Worm (Caenorhabditis elegans) whole organism, mixed stage, embryonic: ENCODE measurements around the gene Y44A6D.5.

Experiments
- M03D4.4 ChIP-seq: sonication (generic microtip); optimal IDR thresholded peaks from 2 replicates; lab custom pipeline; 2017; ENCODE audit warnings: mild to moderate bottlenecking, missing genetic modification characterization, missing compliant biosample characterization
- bed-3 ChIP-seq: fragments of 200-800 bp; sonication (Bioruptor generic); optimal IDR thresholded peaks from 3 replicates; lab custom pipeline; 2018; ENCODE audit warnings: mild to moderate bottlenecking, missing genetic modification characterization, moderate library complexity, missing compliant biosample characterization
- blmp-1 ChIP-seq: fragments of 150-350 bp; optimal IDR thresholded peaks from 2 replicates; lab custom pipeline; 2014; ENCODE audit warnings: missing biosample characterization, missing genetic modification characterization
- ceh-39 ChIP-seq: fragments of 150-350 bp; optimal IDR thresholded peaks from 2 replicates; lab custom pipeline; 2014; ENCODE audit warnings: missing biosample characterization, missing genetic modification characterization
- ceh-43 ChIP-seq: fragments of 200-800 bp; sonication (Bioruptor generic); optimal IDR thresholded peaks from 2 replicates; lab custom pipeline; 2018; ENCODE audit warnings: mild to moderate bottlenecking, missing genetic modification characterization, moderate library complexity, missing compliant biosample characterization
- ceh-83 ChIP-seq: fragments of 200-800 bp; sonication (Bioruptor generic); optimal IDR thresholded peaks from 2 replicates; lab custom pipeline; 2018; ENCODE audit warnings: mild to moderate bottlenecking, missing genetic modification characterization, missing compliant biosample characterization
- ces-1 ChIP-seq: fragments of 150-350 bp; optimal IDR thresholded peaks from 2 replicates; lab custom pipeline; 2014; ENCODE audit warnings: missing biosample characterization, missing genetic modification reagents, missing genetic modification characterization
- cnd-1 ChIP-seq: fragments of 200-800 bp; sonication (Bioruptor generic); optimal IDR thresholded peaks from 2 replicates; lab custom pipeline; 2018; ENCODE audit warnings: mild to moderate bottlenecking, missing genetic modification characterization, missing compliant biosample characterization
- drap-1 ChIP-seq: fragments of 200-800 bp; sonication (Bioruptor generic); optimal IDR thresholded peaks from 3 replicates; lab custom pipeline; 2018; ENCODE audit warnings: mild to moderate bottlenecking, missing genetic modification characterization, missing compliant biosample characterization
- flh-1 ChIP-seq: fragments of 200-800 bp; sonication (Bioruptor generic); optimal IDR thresholded peaks from 2 replicates; lab custom pipeline; 2018; ENCODE audit warnings: mild to moderate bottlenecking, missing genetic modification characterization, moderate library complexity, missing compliant biosample characterization
- ham-2 ChIP-seq: fragments of 200-800 bp; sonication (Bioruptor generic); optimal IDR thresholded peaks from 2 replicates; lab custom pipeline; 2018; ENCODE audit warnings: mild to moderate bottlenecking, missing genetic modification characterization, missing compliant biosample characterization
- hlh-1 ChIP-seq: fragments of 150-350 bp; optimal IDR thresholded peaks from 2 replicates; lab custom pipeline; 2014; ENCODE audit warnings: missing biosample characterization, missing genetic modification reagents, missing genetic modification characterization
- lin-13 ChIP-seq: fragments of 150-350 bp; optimal IDR thresholded peaks from 2 replicates; lab custom pipeline; 2014; ENCODE audit warnings: missing biosample characterization, missing genetic modification characterization
- lsy-2 ChIP-seq: fragments of 150-350 bp; optimal IDR thresholded peaks from 2 replicates; lab custom pipeline; 2014; ENCODE audit warnings: missing biosample characterization, missing genetic modification characterization
- mab-5 ChIP-seq: fragments of 150-350 bp; optimal IDR thresholded peaks from 2 replicates; lab custom pipeline; 2014; ENCODE audit warnings: missing biosample characterization, missing genetic modification characterization
- mep-1 ChIP-seq: fragments of 150-350 bp; optimal IDR thresholded peaks from 2 replicates; lab custom pipeline; 2017; ENCODE audit warnings: missing biosample characterization, missing genetic modification reagents, missing genetic modification characterization, inconsistent platforms
- mls-2 ChIP-seq: sonication (generic microtip); optimal IDR thresholded peaks from 2 replicates; lab custom pipeline; 2016; ENCODE audit warnings: mild to moderate bottlenecking, missing genetic modification characterization, moderate library complexity, missing compliant biosample characterization
- nhr-12 ChIP-seq: fragments of 150-350 bp; optimal IDR thresholded peaks from 2 replicates; lab custom pipeline; 2014; ENCODE audit warnings: missing biosample characterization, missing genetic modification characterization
- nhr-2 ChIP-seq: fragments of 150-350 bp; optimal IDR thresholded peaks from 2 replicates; lab custom pipeline; 2014; ENCODE audit warnings: missing biosample characterization, missing genetic modification characterization
- nhr-237 ChIP-seq: fragments of 150-350 bp; optimal IDR thresholded peaks from 2 replicates; lab custom pipeline; 2014; ENCODE audit warnings: missing biosample characterization, missing genetic modification characterization
- nhr-76 ChIP-seq: sonication (generic microtip); optimal IDR thresholded peaks from 2 replicates; lab custom pipeline; 2017; ENCODE audit warnings: missing biosample characterization, missing genetic modification characterization
- pha-4 ChIP-seq: fragments of 150-350 bp; optimal IDR thresholded peaks from 2 replicates; lab custom pipeline; 2018; ENCODE audit warnings: missing biosample characterization, missing genetic modification reagents, missing genetic modification characterization
- sem-2 ChIP-seq: fragments of 200-800 bp; sonication (Bioruptor generic); optimal IDR thresholded peaks from 2 replicates; lab custom pipeline; 2018; ENCODE audit warnings: mild to moderate bottlenecking, missing genetic modification characterization, missing compliant biosample characterization
- snpc-4 ChIP-seq: fragments of 150-350 bp; optimal IDR thresholded peaks from 2 replicates; lab custom pipeline; 2014; ENCODE audit warnings: missing biosample characterization, missing genetic modification characterization
- sptf-1 ChIP-seq: sonication (generic microtip); optimal IDR thresholded peaks from 2 replicates; lab custom pipeline; 2017; ENCODE audit warnings: mild to moderate bottlenecking, missing genetic modification characterization, moderate library complexity, missing compliant biosample characterization
- tbx-8 ChIP-seq: fragments of 200-800 bp; sonication (Bioruptor generic); optimal IDR thresholded peaks from 2 replicates; lab custom pipeline; 2018; ENCODE audit warnings: mild to moderate bottlenecking, missing genetic modification characterization, moderate library complexity, missing compliant biosample characterization
- unc-120 ChIP-seq: sonication (generic microtip); optimal IDR thresholded peaks from 2 replicates; lab custom pipeline; 2017; ENCODE audit warnings: missing genetic modification characterization, missing compliant biosample characterization; ENCODE audit not compliant: poor library complexity, severe bottlenecking
- unc-39 ChIP-seq: fragments of 150-350 bp; optimal IDR thresholded peaks from 2 replicates; lab custom pipeline; 2014; ENCODE audit warnings: missing biosample characterization, missing genetic modification characterization
- unc-62 ChIP-seq: fragments of 150-350 bp; optimal IDR thresholded peaks from 2 replicates; lab custom pipeline; 2014; ENCODE audit warnings: missing biosample characterization, missing genetic modification reagents, missing genetic modification characterization
- zip-8 ChIP-seq: fragments of 150-350 bp; optimal IDR thresholded peaks from 2 replicates; lab custom pipeline; 2014; ENCODE audit warnings: missing biosample characterization, missing genetic modification characterization

Y44A6D.5 gene

DNA sequence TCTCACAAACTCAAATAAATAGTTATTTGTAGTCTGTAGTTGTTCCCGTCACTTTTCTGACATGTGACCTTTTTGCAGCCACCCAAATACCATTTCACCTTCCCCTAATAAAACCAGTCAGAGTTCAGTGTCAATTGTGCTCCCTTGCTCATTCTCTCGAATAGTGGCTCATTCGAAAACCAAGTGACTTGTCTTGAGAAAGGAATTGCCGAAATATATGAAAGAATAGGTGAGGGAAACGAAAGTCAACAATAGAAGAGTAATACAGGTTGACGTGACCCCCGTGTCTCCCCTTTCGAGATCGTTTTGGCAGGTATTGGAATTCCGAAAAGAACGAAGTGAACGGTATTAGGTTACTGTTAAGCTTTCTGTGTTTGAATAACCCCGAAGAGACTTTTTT, 39.6 kb downstream of the Y44A6D.5 start:
- TF ChIP-seq snpc-4 (tag; lab: Kevin White, UChicago), result no peak
- TF ChIP-seq ceh-83, result no peak
- no peak for TF ChIP-seq ceh-39 (tag; lab: Kevin White, UChicago)
- no peak for TF ChIP-seq ceh-43
- no peak for TF ChIP-seq lin-13 (tag; lab: Kevin White, UChicago)
- TF ChIP-seq unc-39 (tag; lab: Kevin White, UChicago), result no peak
- TF ChIP-seq lsy-2 (tag; lab: Kevin White, UChicago), result no peak
- TF ChIP-seq hlh-1, result no peak

DNA sequence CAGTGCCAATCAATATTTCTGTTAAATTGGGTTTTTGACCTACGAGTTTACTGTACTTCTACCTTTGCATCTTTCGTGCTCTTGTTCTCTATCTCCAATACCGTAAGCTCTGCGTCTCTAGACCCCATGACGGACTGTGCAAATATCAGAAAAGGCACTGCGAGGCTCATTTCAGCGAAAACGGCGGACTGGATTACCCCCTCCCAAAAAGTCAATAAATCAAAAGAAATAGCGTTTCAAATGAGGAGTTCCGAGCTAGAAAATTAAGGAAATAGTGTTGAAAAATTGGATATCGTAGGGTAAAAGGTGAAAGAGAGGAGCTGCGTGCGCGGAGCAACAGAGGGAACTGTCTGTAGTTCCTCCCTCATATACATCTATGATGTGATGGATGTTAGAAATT, 41.0 kb downstream of the Y44A6D.5 start:
- TF ChIP-seq M03D4.4 (tag; lab: Kevin White, UChicago), result no peak
- peak; percentile 34 for TF ChIP-seq nhr-237 (tag; lab: Kevin White, UChicago)
- no peak for TF ChIP-seq flh-1 (GFP tag; lab: Kevin White, UChicago)
- TF ChIP-seq unc-120 (tag; lab: Kevin White, UChicago), result peak; percentile 28
- no peak for TF ChIP-seq nhr-2 (tag; lab: Kevin White, UChicago)

DNA sequence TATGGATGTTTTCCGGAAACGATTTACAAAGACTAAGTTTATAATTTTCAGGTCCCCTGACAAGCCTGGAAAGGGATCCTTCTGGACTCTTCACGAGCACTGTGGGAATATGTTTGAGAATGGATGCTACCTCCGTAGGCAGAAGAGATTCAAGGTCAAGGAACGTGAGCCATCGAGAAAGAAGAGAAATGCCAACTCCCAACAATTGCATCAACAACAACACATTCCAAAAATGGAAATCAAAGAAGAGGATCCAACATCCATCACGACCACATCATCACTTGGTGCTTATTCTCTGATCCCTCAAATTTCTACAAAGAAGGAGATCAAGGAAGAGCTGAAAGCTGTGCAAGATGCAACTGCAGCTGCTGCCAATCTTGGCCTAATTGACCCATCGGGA, 44.7 kb downstream of the Y44A6D.5 start:
- TF ChIP-seq sem-2 (no peak), unc-62 (GFP tag; lab: Kevin White, UChicago) (no peak), ceh-43 (no peak), bed-3 (GFP tag; lab: Kevin White, UChicago) (no peak)
- TF ChIP-seq, all 35 proteins: peak for 0

DNA sequence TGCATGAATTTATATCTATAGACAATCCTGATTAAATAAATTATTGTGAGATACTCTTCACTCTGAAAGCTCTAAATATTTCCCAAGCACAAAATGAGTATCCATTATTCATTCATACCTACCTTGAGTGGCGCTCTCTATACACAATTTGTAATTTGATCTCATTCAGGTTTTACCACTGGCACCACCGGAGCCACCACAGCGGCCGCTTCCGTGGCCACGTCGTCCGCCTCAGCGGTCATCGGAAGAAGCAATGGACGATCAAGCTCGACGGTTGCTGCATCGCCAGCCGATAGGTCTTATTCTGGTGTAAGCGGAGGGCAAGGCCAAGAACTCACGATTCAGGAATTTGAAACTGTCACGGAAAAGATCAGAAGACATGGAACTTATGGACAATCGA, 45.6 kb downstream of the Y44A6D.5 start:
- TF ChIP-seq mls-2 (tag; lab: Kevin White, UChicago) (no peak), unc-39 (tag; lab: Kevin White, UChicago) (no peak), nhr-76 (tag; lab: Kevin White, UChicago) (no peak), ces-1 (GFP tag; lab: Kevin White, UChicago) (no peak), ceh-39 (tag; lab: Kevin White, UChicago) (no peak), nhr-12 (tag; lab: Kevin White, UChicago) (no peak), flh-1 (GFP tag; lab: Kevin White, UChicago) (no peak), M03D4.4 (tag; lab: Kevin White, UChicago) (no peak), zip-8 (tag; lab: Kevin White, UChicago) (no peak), unc-120 (tag; lab: Kevin White, UChicago) (no peak), mab-5 (tag; lab: Kevin White, UChicago) (no peak), snpc-4 (tag; lab: Kevin White, UChicago) (no peak), ceh-43 (no peak), nhr-2 (tag; lab: Kevin White, UChicago) (no peak), mep-1 (tag; lab: Kevin White, UChicago) (no peak)
- TF ChIP-seq, all 35 proteins: peak for 0

DNA sequence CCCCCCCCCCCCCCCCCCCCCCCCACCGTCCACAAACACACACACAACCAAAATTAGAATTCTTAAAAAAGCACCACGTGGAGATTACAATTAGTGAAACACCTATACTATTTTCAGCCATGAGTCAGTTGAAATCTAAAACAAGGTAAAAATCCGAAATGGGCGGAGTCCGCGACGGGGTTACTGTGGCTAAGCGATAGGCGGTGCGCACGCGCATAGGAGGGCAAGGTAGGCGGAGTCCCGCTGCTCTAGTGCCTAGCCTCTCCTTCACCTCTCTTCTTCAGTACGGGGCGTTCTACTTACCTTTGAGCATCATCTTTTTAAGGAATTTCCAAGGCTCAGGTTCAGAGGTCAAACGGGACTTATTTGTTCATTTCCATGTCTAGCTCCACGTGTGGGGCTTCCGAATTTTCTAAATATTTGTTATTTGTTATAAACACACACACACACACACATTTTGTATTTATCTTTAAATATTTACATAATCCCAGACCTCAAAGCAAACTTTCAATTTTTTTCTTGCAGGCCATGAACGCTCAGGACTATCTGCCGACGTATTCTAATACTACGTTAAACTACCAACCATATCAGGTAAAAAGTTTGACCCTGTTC, 46.3 kb downstream of the Y44A6D.5 start:
- TF ChIP-seq sptf-1 (tag; lab: Kevin White, UChicago), result peak; percentile 62
- TF ChIP-seq ceh-83, result peak; percentile 45
- TF ChIP-seq pha-4, result peak; percentile 99
- TF ChIP-seq lsy-2 (tag; lab: Kevin White, UChicago), result peak; percentile 22
- no peak for TF ChIP-seq unc-120 (tag; lab: Kevin White, UChicago)
- TF ChIP-seq mls-2 (tag; lab: Kevin White, UChicago), result no peak
- TF ChIP-seq blmp-1, result no peak
- TF ChIP-seq tbx-8, result no peak
- TF ChIP-seq flh-1 (GFP tag; lab: Kevin White, UChicago), result no peak
- TF ChIP-seq ham-2 (GFP tag; lab: Kevin White, UChicago), result no peak
- no peak for TF ChIP-seq mab-5 (tag; lab: Kevin White, UChicago)
- no peak for TF ChIP-seq sem-2
- TF ChIP-seq ces-1 (GFP tag; lab: Kevin White, UChicago), result no peak
- TF ChIP-seq, all 35 proteins: peak for 4

DNA sequence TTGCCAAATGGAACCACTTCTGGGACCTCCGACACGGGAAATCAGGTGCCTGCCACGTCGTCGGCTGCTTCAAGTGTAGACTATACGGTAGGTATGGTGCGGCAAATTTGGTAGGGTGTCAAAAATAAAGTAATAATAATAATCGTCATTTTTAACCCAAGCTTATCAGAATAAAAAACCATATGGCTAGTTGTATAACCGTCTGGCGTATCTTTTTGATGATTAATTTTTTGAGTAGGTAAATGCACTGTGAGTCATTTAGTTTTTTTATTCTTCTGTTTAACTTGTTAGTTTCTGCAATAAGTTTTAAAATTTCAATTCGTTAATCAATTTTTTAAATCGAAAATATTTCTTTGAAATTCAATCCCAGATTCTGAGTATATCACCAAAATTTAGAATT, 47.3 kb downstream of the Y44A6D.5 start:
- TF ChIP-seq drap-1 (no peak), lin-13 (tag; lab: Kevin White, UChicago) (no peak), lsy-2 (tag; lab: Kevin White, UChicago) (no peak), unc-62 (GFP tag; lab: Kevin White, UChicago) (no peak), tbx-8 (no peak), hlh-1 (no peak), nhr-237 (tag; lab: Kevin White, UChicago) (no peak), cnd-1 (tag; lab: Kevin White, UChicago) (no peak), ceh-43 (no peak), snpc-4 (tag; lab: Kevin White, UChicago) (no peak), nhr-12 (tag; lab: Kevin White, UChicago) (no peak), bed-3 (GFP tag; lab: Kevin White, UChicago) (no peak)
